Fruit fly (Drosophila melanogaster): Measurements from ENCODE around the gene rempA.

Gene rempA

DNA sequence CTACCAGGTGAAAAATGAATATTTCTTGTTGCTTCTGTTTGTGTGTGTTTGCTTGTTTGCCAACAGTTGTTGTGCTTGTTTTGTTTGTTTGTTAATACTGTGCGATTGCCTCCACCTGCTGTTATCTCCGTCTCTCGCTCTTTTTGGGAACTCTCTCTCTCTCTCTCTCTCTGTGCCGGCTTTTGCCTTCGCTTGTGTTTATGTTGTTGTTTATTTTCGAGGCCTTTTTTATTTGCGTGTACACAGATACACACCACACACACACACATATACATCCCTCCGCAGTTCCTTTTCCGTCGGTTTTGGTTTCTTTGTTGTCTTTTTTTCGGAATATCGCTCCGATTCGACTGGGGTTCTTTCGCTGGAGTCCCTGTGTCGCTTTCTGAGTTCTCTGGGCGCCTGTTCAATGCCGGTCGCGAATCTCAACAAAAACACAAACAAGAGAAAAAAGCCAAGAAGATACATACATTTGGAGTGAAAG is 49.5 kb downstream of the rempA start:
- TF ChIP-seq sage (GFP tag; optimal IDR thresholded peaks at IDR 0.05), result peak; percentile 77
- peak; percentile 17 for TF ChIP-seq Mio (GFP tag; optimal IDR thresholded peaks at IDR 0.05)
- peak; percentile 82 for TF ChIP-seq psq (GFP tag; optimal IDR thresholded peaks at IDR 0.05)
- TF ChIP-seq Hnf4 (GFP tag; optimal IDR thresholded peaks at IDR 0.05), result peak; percentile 19
- no peak for TF ChIP-seq pan (optimal IDR thresholded peaks at IDR 0.05)
- TF ChIP-seq Dfd (GFP tag; optimal IDR thresholded peaks at IDR 0.05), result no peak
- TF ChIP-seq Jra (GFP tag; optimal IDR thresholded peaks at IDR 0.05), result peak; percentile 40
- no peak for TF ChIP-seq ey (GFP tag; optimal IDR thresholded peaks at IDR 0.05)
- no peak for TF ChIP-seq dsf (GFP tag; optimal IDR thresholded peaks at IDR 0.05; ENCODE audit: borderline replicate concordance)
- TF ChIP-seq N (GFP tag; optimal IDR thresholded peaks at IDR 0.05), result no peak
- peak; percentile 73 for TF ChIP-seq jim (GFP tag; optimal IDR thresholded peaks at IDR 0.05)
- peak; percentile 69 for TF ChIP-seq fru (GFP tag; optimal IDR thresholded peaks at IDR 0.05)
- TF ChIP-seq br (GFP tag; optimal IDR thresholded peaks at IDR 0.05), result peak; percentile 78
- no peak for TF ChIP-seq Myc (optimal IDR thresholded peaks at IDR 0.05)
- TF ChIP-seq foxo (GFP tag; optimal IDR thresholded peaks at IDR 0.05), result peak in 1 of 2 experiments; percentile 57
- TF ChIP-seq Rel (GFP tag; optimal IDR thresholded peaks at IDR 0.05), result peak; percentile 74
- peak; percentile 82 for TF ChIP-seq Rel (tag; optimal IDR thresholded peaks at IDR 0.05)
- TF ChIP-seq HLH106 (tag; optimal IDR thresholded peaks at IDR 0.05), result peak; percentile 68
- no peak for TF ChIP-seq GATAd (GFP tag; optimal IDR thresholded peaks at IDR 0.05)
- TF ChIP-seq Vsx2 (GFP tag; optimal IDR thresholded peaks at IDR 0.05; ENCODE audit: partially characterized antibody), result peak; percentile 46
- TF ChIP-seq tai (GFP tag; optimal IDR thresholded peaks at IDR 0.05), result no peak
- TF ChIP-seq Hr83 (GFP tag; optimal IDR thresholded peaks at IDR 0.05; ENCODE audit: poor library complexity, severe bottlenecking), result peak; percentile 81
- peak; percentile 19 to 72 for TF ChIP-seq dl (GFP tag; optimal IDR thresholded peaks at IDR 0.05; ENCODE audit: insufficient read depth in 1 of 2, partially characterized antibody in 2 of 2)
- no peak for TF ChIP-seq Hr78 (GFP tag; optimal IDR thresholded peaks at IDR 0.05)
- TF ChIP-seq usp (GFP tag; optimal IDR thresholded peaks at IDR 0.05), result no peak
- TF ChIP-seq rgr (GFP tag; optimal IDR thresholded peaks at IDR 0.05), result peak; percentile 65
- TF ChIP-seq brk (GFP tag; optimal IDR thresholded peaks at IDR 0.05), result peak; percentile 35
- TF ChIP-seq CrebA (GFP tag; optimal IDR thresholded peaks at IDR 0.05; ENCODE audit: borderline replicate concordance), result no peak
- TF ChIP-seq Dif (GFP tag; optimal IDR thresholded peaks at IDR 0.05; ENCODE audit: partially characterized antibody), result peak; percentile 50
- peak; percentile 68 for TF ChIP-seq CG9705 (GFP tag; optimal IDR thresholded peaks at IDR 0.05)
- peak; percentile 86 for TF ChIP-seq Sp1 (GFP tag; optimal IDR thresholded peaks at IDR 0.05)
- peak; percentile 73 for TF ChIP-seq OdsH (GFP tag; optimal IDR thresholded peaks at IDR 0.05)
- TF ChIP-seq CG32264 (GFP tag; optimal IDR thresholded peaks at IDR 0.05), result peak; percentile 40
- TF ChIP-seq lola (GFP tag; optimal IDR thresholded peaks at IDR 0.05), result no peak
- peak; percentile 69 for TF ChIP-seq dmrt93B (GFP tag; optimal IDR thresholded peaks at IDR 0.05)
- TF ChIP-seq sv (GFP tag; optimal IDR thresholded peaks at IDR 0.05), result peak; percentile 5
- peak; percentile 70 for TF ChIP-seq h (GFP tag; optimal IDR thresholded peaks at IDR 0.05)
- peak; percentile 48 for TF ChIP-seq woc (GFP tag; optimal IDR thresholded peaks at IDR 0.05)
- TF ChIP-seq Abd-B (GFP tag; optimal IDR thresholded peaks at IDR 0.05), result no peak

DNA sequence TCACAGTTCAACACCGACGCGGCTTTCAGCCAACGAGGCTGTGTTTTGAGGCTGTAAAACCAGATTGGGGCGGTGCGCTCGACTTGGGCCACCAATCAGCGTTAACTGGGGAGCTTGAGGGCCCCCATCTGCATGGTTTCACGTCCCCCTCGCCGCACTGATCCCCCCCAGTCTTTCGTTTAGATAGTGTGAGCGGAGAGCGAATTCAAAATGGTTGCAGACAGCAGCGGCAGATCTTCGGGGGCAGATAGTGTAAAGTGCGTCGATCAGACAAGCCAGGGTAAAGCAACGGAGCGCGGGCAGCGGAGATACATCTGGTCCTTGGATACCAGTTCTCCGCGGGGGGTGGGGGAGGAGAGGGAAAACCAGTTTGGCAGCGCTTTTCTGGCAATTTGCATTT is 52.9 kb downstream of the rempA start:
- TF ChIP-seq CrebA (GFP tag; optimal IDR thresholded peaks at IDR 0.05; ENCODE audit: borderline replicate concordance) (no peak), Abd-B (GFP tag; optimal IDR thresholded peaks at IDR 0.05) (no peak), HLH106 (tag; optimal IDR thresholded peaks at IDR 0.05) (no peak), usp (GFP tag; optimal IDR thresholded peaks at IDR 0.05) (no peak), lola (GFP tag; optimal IDR thresholded peaks at IDR 0.05) (no peak), jim (GFP tag; optimal IDR thresholded peaks at IDR 0.05) (no peak), CG32264 (GFP tag; optimal IDR thresholded peaks at IDR 0.05) (no peak), woc (GFP tag; optimal IDR thresholded peaks at IDR 0.05) (no peak), h (GFP tag; optimal IDR thresholded peaks at IDR 0.05) (no peak), Vsx2 (GFP tag; optimal IDR thresholded peaks at IDR 0.05; ENCODE audit: partially characterized antibody) (peak; percentile 45), sv (GFP tag; optimal IDR thresholded peaks at IDR 0.05) (no peak), fru (GFP tag; optimal IDR thresholded peaks at IDR 0.05) (no peak), Dfd (GFP tag; optimal IDR thresholded peaks at IDR 0.05) (no peak), Sp1 (GFP tag; optimal IDR thresholded peaks at IDR 0.05) (no peak), Dif (GFP tag; optimal IDR thresholded peaks at IDR 0.05; ENCODE audit: partially characterized antibody) (peak; percentile 44), pan (optimal IDR thresholded peaks at IDR 0.05) (no peak), Mio (GFP tag; optimal IDR thresholded peaks at IDR 0.05) (no peak), N (GFP tag; optimal IDR thresholded peaks at IDR 0.05) (no peak), Jra (GFP tag; optimal IDR thresholded peaks at IDR 0.05) (no peak), Rel (GFP tag; optimal IDR thresholded peaks at IDR 0.05) (no peak), Rel (tag; optimal IDR thresholded peaks at IDR 0.05) (no peak), br (GFP tag; optimal IDR thresholded peaks at IDR 0.05) (no peak), psq (GFP tag; optimal IDR thresholded peaks at IDR 0.05) (peak; percentile 31), dsf (GFP tag; optimal IDR thresholded peaks at IDR 0.05; ENCODE audit: borderline replicate concordance) (no peak), dl (GFP tag; optimal IDR thresholded peaks at IDR 0.05; ENCODE audit: insufficient read depth in 1 of 2, partially characterized antibody in 2 of 2) (peak in 1 of 2 experiments; percentile 20), foxo (GFP tag; optimal IDR thresholded peaks at IDR 0.05) (no peak), Hnf4 (GFP tag; optimal IDR thresholded peaks at IDR 0.05) (no peak)
